Fruit fly (Drosophila melanogaster) whole organism, embryonic: Measurements from ENCODE around the gene CG11791.
A peak's percentile ranks its signal among the peaks of the same experiment; 100 is the strongest.

Source experiments
- Awh ChIP-seq: fragments of 200-800 bp; sonication (Bioruptor generic); IDR thresholded peaks from 2 replicates; pipeline ENCODE4, ENCODE4 v1.3.6; 2022; ENCODE audit warnings: missing biosample characterization, missing genetic modification characterization
- CG12071 ChIP-seq: fragments of 200-800 bp; sonication (Bioruptor generic); optimal IDR thresholded peaks from 3 replicates; lab custom pipeline; 2018; ENCODE audit warnings: missing biosample characterization, mild to moderate bottlenecking, missing genetic modification characterization
- CG12659 ChIP-seq: fragments of 200-800 bp; sonication (Bioruptor generic); optimal IDR thresholded peaks from 3 replicates; lab custom pipeline; 2017; ENCODE audit warnings: mild to moderate bottlenecking, missing biosample characterization, missing genetic modification reagents, missing genetic modification characterization
- CG13123 ChIP-seq: fragments of 200-800 bp; sonication (Bioruptor generic); optimal IDR thresholded peaks from 2 replicates; lab custom pipeline; 2016; ENCODE audit warnings: missing biosample characterization, missing genetic modification characterization
- CG13296 ChIP-seq: fragments of 200-800 bp; sonication (Bioruptor generic); optimal IDR thresholded peaks from 3 replicates; lab custom pipeline; 2018; ENCODE audit warnings: missing biosample characterization, mild to moderate bottlenecking, missing genetic modification characterization
- CG15269 ChIP-seq: fragments of 200-800 bp; sonication (Bioruptor generic); optimal IDR thresholded peaks from 2 replicates; lab custom pipeline; 2018; ENCODE audit warnings: missing biosample characterization, mild to moderate bottlenecking, missing genetic modification characterization, moderate library complexity
- CG17385 ChIP-seq: fragments of 200-800 bp; sonication (Bioruptor generic); optimal IDR thresholded peaks from 3 replicates; lab custom pipeline; 2018; ENCODE audit warnings: missing biosample characterization, mild to moderate bottlenecking, missing genetic modification characterization
- CG30020 ChIP-seq: fragments of 200-800 bp; optimal IDR thresholded peaks from 2 replicates; lab custom pipeline; 2019; ENCODE audit warnings: missing biosample characterization, mild to moderate bottlenecking, missing genetic modification characterization, moderate library complexity
- CG30403 ChIP-seq: fragments of 200-800 bp; sonication (Bioruptor generic); optimal IDR thresholded peaks from 3 replicates; lab custom pipeline; 2016; ENCODE audit warnings: missing biosample characterization, missing genetic modification characterization
- CG31365 ChIP-seq: fragments of 200-800 bp; sonication (Bioruptor generic); optimal IDR thresholded peaks from 2 replicates; lab custom pipeline; 2018; ENCODE audit warnings: missing biosample characterization, mild to moderate bottlenecking, missing genetic modification characterization
- CG32772 ChIP-seq: fragments of 200-800 bp; sonication (Bioruptor generic); IDR thresholded peaks from 2 replicates; pipeline ENCODE4 v1.3.6; 2022; ENCODE audit warnings: missing biosample characterization, missing genetic modification characterization
- CG33557 ChIP-seq: fragments of 200-800 bp; sonication (Bioruptor generic); optimal IDR thresholded peaks from 2 replicates; lab custom pipeline; 2019; ENCODE audit warnings: missing biosample characterization, mild to moderate bottlenecking, missing genetic modification characterization, moderate library complexity
- CG4617 ChIP-seq: fragments of 200-800 bp; sonication (Bioruptor generic); optimal IDR thresholded peaks from 3 replicates; lab custom pipeline; 2016; ENCODE audit warnings: missing biosample characterization, missing genetic modification characterization, borderline replicate concordance
- CG7928 ChIP-seq: fragments of 200-800 bp; sonication (Bioruptor generic); optimal IDR thresholded peaks from 2 replicates; lab custom pipeline; 2017; ENCODE audit warnings: missing biosample characterization, mild to moderate bottlenecking, missing genetic modification characterization
- CG8924 ChIP-seq: fragments of 200-800 bp; optimal IDR thresholded peaks from 3 replicates; lab custom pipeline; 2019; ENCODE audit warnings: missing biosample characterization, mild to moderate bottlenecking, missing genetic modification characterization, moderate library complexity
- CG9797 ChIP-seq: fragments of 200-800 bp; sonication (Bioruptor generic); optimal IDR thresholded peaks from 3 replicates; lab custom pipeline; 2018; ENCODE audit warnings: missing biosample characterization, mild to moderate bottlenecking, missing genetic modification characterization
- D19B ChIP-seq: fragments of 200-800 bp; sonication (Bioruptor generic); optimal IDR thresholded peaks from 2 replicates; lab custom pipeline; 2017; ENCODE audit warnings: missing biosample characterization, mild to moderate bottlenecking, missing genetic modification characterization
- Dp ChIP-seq: fragments of 200-800 bp; sonication (Bioruptor generic); optimal IDR thresholded peaks from 2 replicates; lab custom pipeline; 2018; ENCODE audit warnings: missing biosample characterization, mild to moderate bottlenecking, missing genetic modification characterization, moderate library complexity
- E2f2 ChIP-seq: fragments of 200-800 bp; sonication (Bioruptor generic); IDR thresholded peaks from 2 replicates; pipeline ENCODE4 v1.3.6; 2022; ENCODE audit warnings: missing biosample characterization, missing genetic modification characterization
- Ets97D ChIP-seq: fragments of 200-800 bp; sonication (Bioruptor generic); optimal IDR thresholded peaks from 3 replicates; lab custom pipeline; 2016; ENCODE audit warnings: missing biosample characterization, missing genetic modification characterization
- GATAe ChIP-seq: fragments of 200-800 bp; sonication (Bioruptor generic); conservative IDR thresholded peaks from 2 replicates; pipeline ENCODE4 v1.3.6; 2022; ENCODE audit warnings: missing biosample characterization, missing genetic modification characterization
- Nf-YC ChIP-seq: fragments of 200-800 bp; optimal IDR thresholded peaks from 3 replicates; lab custom pipeline; 2019; ENCODE audit warnings: missing biosample characterization, mild to moderate bottlenecking, missing genetic modification characterization, moderate library complexity
- PHDP ChIP-seq: fragments of 200-800 bp; sonication (Bioruptor generic); optimal IDR thresholded peaks from 3 replicates; lab custom pipeline; 2018; ENCODE audit warnings: missing biosample characterization, mild to moderate bottlenecking, missing genetic modification characterization, moderate library complexity
- Pdp1 ChIP-seq, 2 experiments: fragments of 200-800 bp; sonication (Bioruptor generic); optimal IDR thresholded peaks; 3 replicates each; lab custom pipeline; 2016; ENCODE audit warnings: missing biosample characterization in 2 of 2, missing genetic modification characterization in 2 of 2, mild to moderate bottlenecking in 1 of 2, moderate library complexity in 1 of 2
- Scr ChIP-seq: fragments of 200-800 bp; sonication (Bioruptor generic); IDR thresholded peaks from 2 replicates; pipeline ENCODE4 v1.3.6; 2022; ENCODE audit warnings: missing biosample characterization, missing genetic modification characterization; ENCODE audit not compliant: partially characterized antibody
- Trl ChIP-seq, 3 experiments: fragments of >200 bp in 2 of 3; fragments of 200-800 bp in 1 of 3; sonication (Bioruptor generic) in 1 of 3; optimal IDR thresholded peaks; 2 replicates in 1 of 3; 3 replicates in 2 of 3; lab custom pipeline; 2016 to 2017; ENCODE audit warnings: missing biosample characterization in 1 of 3, missing genetic modification characterization in 1 of 3
- az2 ChIP-seq: fragments of 200-800 bp; sonication (Bioruptor generic); optimal IDR thresholded peaks from 3 replicates; lab custom pipeline; 2016; ENCODE audit warnings: missing biosample characterization, missing genetic modification characterization
- eve ChIP-seq, 2 experiments: fragments of >200 bp; optimal IDR thresholded peaks; 2 replicates each; lab custom pipeline; 2017; ENCODE audit warnings: missing biosample characterization in 2 of 2, missing genetic modification characterization in 2 of 2
- ewg ChIP-seq: fragments of 200-800 bp; sonication (Bioruptor generic); optimal IDR thresholded peaks from 3 replicates; lab custom pipeline; 2017; ENCODE audit warnings: mild to moderate bottlenecking, missing biosample characterization, missing genetic modification reagents, missing genetic modification characterization
- fd64A ChIP-seq: fragments of 200-800 bp; sonication (Bioruptor generic); optimal IDR thresholded peaks from 3 replicates; lab custom pipeline; 2018; ENCODE audit warnings: missing biosample characterization, mild to moderate bottlenecking, missing genetic modification characterization
- fu2 ChIP-seq: fragments of 200-800 bp; sonication (Bioruptor generic); optimal IDR thresholded peaks from 2 replicates; lab custom pipeline; 2016; ENCODE audit warnings: missing biosample characterization, missing genetic modification characterization
- grau ChIP-seq: fragments of 200-800 bp; optimal IDR thresholded peaks from 3 replicates; lab custom pipeline; 2019; ENCODE audit warnings: missing biosample characterization, mild to moderate bottlenecking, missing genetic modification characterization, moderate library complexity
- gt ChIP-seq: fragments of 200-800 bp; sonication (Bioruptor generic); IDR thresholded peaks from 2 replicates; pipeline ENCODE4 v1.3.6; 2022; ENCODE audit warnings: missing biosample characterization, missing genetic modification characterization
- her ChIP-seq: fragments of 200-800 bp; sonication (Bioruptor generic); optimal IDR thresholded peaks from 2 replicates; lab custom pipeline; 2016; ENCODE audit warnings: missing biosample characterization, missing genetic modification characterization
- jing ChIP-seq: fragments of 200-800 bp; sonication (Bioruptor generic); optimal IDR thresholded peaks from 2 replicates; lab custom pipeline; 2018; ENCODE audit warnings: missing biosample characterization, mild to moderate bottlenecking, missing genetic modification characterization
- knrl ChIP-seq: fragments of 200-800 bp; sonication (Bioruptor generic); IDR thresholded peaks from 3 replicates; pipeline ENCODE4 v1.3.6; 2022; ENCODE audit warnings: missing biosample characterization, missing genetic modification characterization; ENCODE audit not compliant: partially characterized antibody
- sisA ChIP-seq: fragments of 200-800 bp; sonication (Bioruptor generic); IDR thresholded peaks from 2 replicates; pipeline ENCODE4 v1.3.6; 2022; ENCODE audit warnings: missing biosample characterization, missing genetic modification characterization
- sug ChIP-seq: fragments of 200-800 bp; optimal IDR thresholded peaks from 2 replicates; lab custom pipeline; 2019; ENCODE audit warnings: missing biosample characterization, mild to moderate bottlenecking, missing genetic modification characterization, moderate library complexity
- tin ChIP-seq: fragments of 200-800 bp; sonication (Bioruptor generic); optimal IDR thresholded peaks from 3 replicates; lab custom pipeline; 2016; ENCODE audit warnings: missing biosample characterization, missing genetic modification characterization
- trem ChIP-seq: fragments of 200-800 bp; optimal IDR thresholded peaks from 3 replicates; lab custom pipeline; 2019; ENCODE audit warnings: missing biosample characterization, mild to moderate bottlenecking, missing genetic modification characterization, moderate library complexity
- unc-4 ChIP-seq: fragments of 200-800 bp; sonication (Bioruptor generic); IDR thresholded peaks from 2 replicates; pipeline ENCODE4 v1.3.6; 2022; ENCODE audit warnings: missing biosample characterization, missing genetic modification characterization; ENCODE audit not compliant: partially characterized antibody

CG11791 gene

dm6 chr3R:25056016-25056415 lies 6.6 kb downstream of the CG11791 start, which contains the start of the genes CG31111 and stac (continued):
- TF ChIP-seq Ets97D (GFP tag; lab: Kevin White, UChicago) (peak; percentile 40), CG33557 (GFP tag; lab: Kevin White, UChicago) (no peak), fu2 (GFP tag; lab: Kevin White, UChicago) (no peak), CG9797 (peak; percentile 46), CG8924 (tag; lab: Kevin White, UChicago) (peak; percentile 37), Dp (GFP tag; lab: Kevin White, UChicago) (peak; percentile 18), sug (tag; lab: Kevin White, UChicago) (peak; percentile 14), az2 (GFP tag; lab: Kevin White, UChicago) (no peak), eve (GFP tag; optimal IDR thresholded peaks at IDR 0.05; lab: Kevin White, UChicago) (no peak), unc-4 (0 out of 2 replicates have a peak, but pooled peaks have one; percentile 22), CG15269 (no peak), Pdp1 (GFP tag; optimal IDR thresholded peaks at IDR 0.05; lab: Kevin White, UChicago) (peak in 1 of 2 experiments; percentile 0), Scr (GFP tag; lab: Robert Waterston, UW) (peak; percentile 37), jing (GFP tag; lab: Kevin White, UChicago) (no peak), CG17385 (GFP tag; lab: Kevin White, UChicago) (peak; percentile 19), Awh (GFP tag; lab: Robert Waterston, UW) (no peak), Trl (optimal IDR thresholded peaks at IDR 0.05; lab: Kevin White, UChicago) (no peak), Trl (GFP tag; optimal IDR thresholded peaks at IDR 0.05; lab: Kevin White, UChicago) (no peak), knrl (GFP tag; lab: Robert Waterston, UW) (no peak), trem (peak; percentile 90), CG12659 (peak; percentile 31), CG4617 (GFP tag; lab: Kevin White, UChicago) (peak; percentile 4), CG31365 (tag; lab: Kevin White, UChicago) (no peak), tin (GFP tag; lab: Kevin White, UChicago) (no peak), CG7928 (GFP tag; lab: Kevin White, UChicago) (peak; percentile 8), gt (GFP tag; lab: Robert Waterston, UW) (no peak), GATAe (GFP tag; lab: Robert Waterston, UW) (no peak), grau (tag; lab: Kevin White, UChicago) (peak; percentile 14), PHDP (tag; lab: Kevin White, UChicago) (peak; percentile 20), E2f2 (GFP tag; lab: Robert Waterston, UW) (no peak), CG13296 (GFP tag; lab: Kevin White, UChicago) (no peak), CG30020 (tag; lab: Kevin White, UChicago) (peak; percentile 76), CG12071 (GFP tag; lab: Kevin White, UChicago) (no peak), D19B (GFP tag; lab: Kevin White, UChicago) (no peak), Nf-YC (tag; lab: Kevin White, UChicago) (peak; percentile 5), CG30403 (GFP tag; lab: Kevin White, UChicago) (no peak), her (GFP tag; lab: Kevin White, UChicago) (no peak), CG13123 (GFP tag; lab: Kevin White, UChicago) (no peak), fd64A (no peak), CG32772 (GFP tag; lab: Robert Waterston, UW) (no peak), ewg (GFP tag; lab: Kevin White, UChicago) (no peak), sisA (no peak)
